Worm (Caenorhabditis elegans): ENCODE results near the gene T01H10.11.

DNA sequence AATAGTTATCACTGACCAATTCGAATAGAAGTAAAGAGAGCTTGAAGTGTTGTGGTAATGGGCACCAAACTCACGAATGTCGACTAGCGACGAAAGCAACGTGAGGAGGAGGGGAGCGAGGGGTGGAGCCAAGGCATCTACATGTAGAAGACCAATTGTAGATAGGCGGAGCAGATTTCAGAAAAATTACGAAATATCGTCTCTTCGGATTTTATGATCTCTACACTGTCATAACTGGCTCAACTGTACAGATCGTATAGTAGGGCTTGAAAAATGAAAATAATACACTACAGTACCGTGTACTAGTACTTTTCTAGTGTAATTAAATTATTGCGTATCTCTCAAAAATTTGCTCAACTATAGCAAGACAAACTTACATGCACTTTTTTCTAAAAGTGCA lies 30.2 kb upstream of the T01H10.11 start, which contains the start of gene W03G11.4:
- TF ChIP-seq mep-1 (tag; optimal IDR thresholded peaks at IDR 0.05) (no peak), mab-5 (tag; optimal IDR thresholded peaks at IDR 0.05) (no peak), nhr-12 (tag; optimal IDR thresholded peaks at IDR 0.05) (no peak), pha-4 (tag; optimal IDR thresholded peaks at IDR 0.05) (no peak), ztf-11 (tag; optimal IDR thresholded peaks at IDR 0.05) (no peak), ces-1 (GFP tag; optimal IDR thresholded peaks at IDR 0.05) (no peak), unc-62 (GFP tag; optimal IDR thresholded peaks at IDR 0.05) (no peak), unc-39 (tag; optimal IDR thresholded peaks at IDR 0.05) (no peak), nhr-237 (tag; optimal IDR thresholded peaks at IDR 0.05) (no peak), nhr-76 (tag; optimal IDR thresholded peaks at IDR 0.05) (no peak), elt-3 (tag; optimal IDR thresholded peaks at IDR 0.05) (no peak)

All from whole organism, mixed stage, embryonic.